Worm (Caenorhabditis elegans) whole organism, late embryonic: Measurements from ENCODE around the gene clec-136.

Experiments used
- C08G9.2 ChIP-seq: sonication (generic microtip); optimal IDR thresholded peaks from 2 replicates; lab custom pipeline; 2016; ENCODE audit warnings: mild to moderate bottlenecking, missing genetic modification characterization, moderate library complexity, missing compliant biosample characterization
- C38D4.7 ChIP-seq: fragments of 200-800 bp; sonication (Bioruptor generic); optimal IDR thresholded peaks from 2 replicates; lab custom pipeline; 2018; ENCODE audit warnings: mild to moderate bottlenecking, missing genetic modification characterization, moderate library complexity, missing compliant biosample characterization
- F13H6.1 ChIP-seq: sonication (generic microtip); optimal IDR thresholded peaks from 2 replicates; lab custom pipeline; 2016; ENCODE audit warnings: missing genetic modification characterization, missing compliant biosample characterization
- K02D7.2 ChIP-seq: sonication (generic microtip); optimal IDR thresholded peaks from 2 replicates; lab custom pipeline; 2017; ENCODE audit warnings: mild to moderate bottlenecking, missing genetic modification characterization, missing compliant biosample characterization
- T23F11.4 ChIP-seq: fragments of 200-800 bp; sonication (Bioruptor generic); optimal IDR thresholded peaks from 2 replicates; lab custom pipeline; 2018; ENCODE audit warnings: mild to moderate bottlenecking, missing genetic modification characterization, missing compliant biosample characterization
- Y22D7AL.16 ChIP-seq: sonication (generic microtip); optimal IDR thresholded peaks from 2 replicates; lab custom pipeline; 2016; ENCODE audit warnings: missing genetic modification characterization, missing compliant biosample characterization
- ama-1 ChIP-seq: fragments of 150-350 bp; optimal IDR thresholded peaks from 2 replicates; lab custom pipeline; 2014
- ceh-14 ChIP-seq: sonication (generic microtip); optimal IDR thresholded peaks from 2 replicates; lab custom pipeline; 2016; ENCODE audit warnings: missing genotype, missing genetic modification characterization, missing compliant biosample characterization
- ceh-19 ChIP-seq: fragments of 200-800 bp; sonication (Bioruptor generic); optimal IDR thresholded peaks from 2 replicates; lab custom pipeline; 2018; ENCODE audit warnings: mild to moderate bottlenecking, missing genetic modification characterization, missing compliant biosample characterization
- ceh-30 ChIP-seq: fragments of 150-350 bp; optimal IDR thresholded peaks from 2 replicates; lab custom pipeline; 2014; ENCODE audit warnings: missing biosample characterization, missing genetic modification characterization
- ceh-31 ChIP-seq: sonication (generic microtip); optimal IDR thresholded peaks from 2 replicates; lab custom pipeline; 2016; ENCODE audit warnings: missing genetic modification characterization, missing compliant biosample characterization
- ceh-45 ChIP-seq: fragments of 200-800 bp; sonication (Bioruptor generic); IDR thresholded peaks from 2 replicates; pipeline ENCODE4 v1.3.6; 2022; ENCODE audit warnings: missing genetic modification reagents, missing genetic modification characterization, missing compliant biosample characterization
- ceh-6 ChIP-seq: fragments of 200-800 bp; sonication (Bioruptor generic); optimal IDR thresholded peaks from 2 replicates; lab custom pipeline; 2018; ENCODE audit warnings: mild to moderate bottlenecking, missing genetic modification characterization, missing compliant biosample characterization
- che-1 ChIP-seq: sonication (generic microtip); optimal IDR thresholded peaks from 2 replicates; lab custom pipeline; 2016; ENCODE audit warnings: mild to moderate bottlenecking, missing genetic modification characterization, missing compliant biosample characterization
- dmd-4 ChIP-seq: sonication (generic microtip); optimal IDR thresholded peaks from 2 replicates; lab custom pipeline; 2016; ENCODE audit warnings: borderline replicate concordance, missing genetic modification characterization, missing compliant biosample characterization
- dve-1 ChIP-seq: sonication (generic microtip); optimal IDR thresholded peaks from 2 replicates; lab custom pipeline; 2017; ENCODE audit warnings: antibody characterized with exemption, mild to moderate bottlenecking, missing genetic modification characterization, missing compliant biosample characterization
- elt-2 ChIP-seq: sonication (generic microtip); optimal IDR thresholded peaks from 2 replicates; lab custom pipeline; 2016; ENCODE audit warnings: missing genetic modification reagents, missing genetic modification characterization, missing compliant biosample characterization
- fax-1 ChIP-seq: sonication (generic microtip); optimal IDR thresholded peaks from 2 replicates; lab custom pipeline; 2016; ENCODE audit warnings: missing genotype, missing genetic modification characterization, missing compliant biosample characterization
- fkh-6 ChIP-seq: sonication (generic microtip); optimal IDR thresholded peaks from 2 replicates; lab custom pipeline; 2016; ENCODE audit warnings: missing genetic modification characterization, missing compliant biosample characterization
- hlh-15 ChIP-seq: sonication (generic microtip); optimal IDR thresholded peaks from 2 replicates; lab custom pipeline; 2016; ENCODE audit warnings: missing genetic modification characterization, missing compliant biosample characterization
- madf-2 ChIP-seq: sonication (generic microtip); optimal IDR thresholded peaks from 2 replicates; lab custom pipeline; 2017; ENCODE audit warnings: missing genetic modification characterization, missing compliant biosample characterization
- mec-3 ChIP-seq: sonication (generic microtip); optimal IDR thresholded peaks from 2 replicates; lab custom pipeline; 2016; ENCODE audit warnings: borderline replicate concordance, missing genetic modification characterization, missing compliant biosample characterization
- nfya-1 ChIP-seq: sonication (generic microtip); optimal IDR thresholded peaks from 2 replicates; lab custom pipeline; 2017; ENCODE audit warnings: missing genetic modification characterization, mild to moderate bottlenecking, missing compliant biosample characterization, antibody characterized with exemption, moderate library complexity
- npax-4 ChIP-seq: sonication (generic microtip); optimal IDR thresholded peaks from 2 replicates; lab custom pipeline; 2016; ENCODE audit warnings: missing genetic modification characterization, missing compliant biosample characterization
- odd-2 ChIP-seq: sonication (generic microtip); optimal IDR thresholded peaks from 2 replicates; lab custom pipeline; 2017; ENCODE audit warnings: antibody characterized with exemption, mild to moderate bottlenecking, missing genetic modification characterization, missing compliant biosample characterization
- pag-3 ChIP-seq: sonication (generic microtip); optimal IDR thresholded peaks from 2 replicates; lab custom pipeline; 2016; ENCODE audit warnings: missing compliant biosample characterization, missing genetic modification characterization, borderline replicate concordance
- pat-9 ChIP-seq: fragments of 200-800 bp; sonication (Bioruptor generic); optimal IDR thresholded peaks from 2 replicates; lab custom pipeline; 2018; ENCODE audit warnings: mild to moderate bottlenecking, missing genetic modification characterization, moderate library complexity, missing compliant biosample characterization
- pha-4 ChIP-seq: fragments of 150-350 bp; optimal IDR thresholded peaks from 2 replicates; lab custom pipeline; 2018; ENCODE audit warnings: missing biosample characterization, missing genetic modification reagents, missing genetic modification characterization
- pqm-1 ChIP-seq: sonication (generic microtip); optimal IDR thresholded peaks from 2 replicates; lab custom pipeline; 2016; ENCODE audit warnings: missing genetic modification characterization, missing compliant biosample characterization
- ref-2 ChIP-seq: sonication (generic microtip); optimal IDR thresholded peaks from 2 replicates; lab custom pipeline; 2016; ENCODE audit warnings: missing genetic modification characterization, missing compliant biosample characterization
- rnt-1 ChIP-seq: sonication (generic microtip); optimal IDR thresholded peaks from 2 replicates; lab custom pipeline; 2016; ENCODE audit warnings: missing genetic modification characterization, missing compliant biosample characterization
- syd-9 ChIP-seq: sonication (generic microtip); optimal IDR thresholded peaks from 2 replicates; lab custom pipeline; 2016; ENCODE audit warnings: mild to moderate bottlenecking, missing genetic modification characterization, moderate library complexity, missing compliant biosample characterization
- tbx-7 ChIP-seq: sonication (generic microtip); optimal IDR thresholded peaks from 2 replicates; lab custom pipeline; 2016; ENCODE audit warnings: missing genotype, missing genetic modification characterization, missing compliant biosample characterization
- unc-3 ChIP-seq, 2 experiments: fragments of 200-800 bp in 1 of 2; sonication (Bioruptor generic) in 1 of 2; sonication (generic microtip) in 1 of 2; conservative IDR thresholded peaks in 1 of 2; optimal IDR thresholded peaks in 1 of 2; 2 replicates each; pipeline versions ENCODE4 v1.3.6 to Lab custom; 2016 to 2022; ENCODE audit warnings: missing compliant biosample characterization in 2 of 2, missing genetic modification characterization in 2 of 2, missing genetic modification reagents in 1 of 2
- unc-42 ChIP-seq: sonication (generic microtip); optimal IDR thresholded peaks from 2 replicates; lab custom pipeline; 2016; ENCODE audit warnings: missing genotype, missing genetic modification characterization, missing compliant biosample characterization
- unc-55 ChIP-seq: sonication (generic microtip); optimal IDR thresholded peaks from 2 replicates; lab custom pipeline; 2017; ENCODE audit warnings: missing biosample characterization, missing genetic modification reagents, missing genetic modification characterization

Gene clec-136

DNA sequence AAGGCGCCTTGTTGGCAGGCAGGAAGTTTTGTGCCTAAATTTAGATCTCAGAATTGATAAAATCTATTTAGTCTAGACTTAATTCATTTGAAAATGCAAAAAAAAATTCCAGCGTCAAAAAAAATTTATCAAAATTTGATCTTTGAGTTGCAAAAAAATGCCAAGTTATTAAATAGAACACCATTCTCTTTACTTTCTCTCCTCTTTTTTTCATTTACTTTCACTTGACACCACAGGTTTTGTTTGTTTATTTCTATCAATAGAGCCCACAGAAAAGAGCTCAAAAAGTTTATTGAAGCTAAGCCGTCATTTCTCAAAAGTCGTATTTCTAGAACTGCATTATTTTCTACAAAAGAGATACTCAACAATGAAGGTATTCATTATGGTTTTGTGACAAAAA is 3.6 kb downstream of the clec-136 start, which contains the start of gene pqn-35:
Gene pqn-35 (plus strand): TSS at position 301 of the 400 bp plus-strand sequence.
- no peak for TF ChIP-seq K02D7.2
- no peak for TF ChIP-seq madf-2 (tag; lab: Kevin White, UChicago)
- TF ChIP-seq ceh-6 (GFP tag; lab: Kevin White, UChicago) = no peak
- TF ChIP-seq fkh-6 (tag; lab: Kevin White, UChicago) = no peak
- no peak for TF ChIP-seq unc-55 (GFP tag; lab: Kevin White, UChicago)
- no peak for TF ChIP-seq ceh-14 (tag; lab: Kevin White, UChicago)
- TF ChIP-seq unc-3 (GFP tag; conservative IDR thresholded peaks at IDR 0.05; lab: Robert Waterston, UW) = no peak
- no peak for TF ChIP-seq unc-3 (tag; optimal IDR thresholded peaks at IDR 0.05; lab: Kevin White, UChicago)
- no peak for TF ChIP-seq pat-9 (tag; lab: Kevin White, UChicago)
- TF ChIP-seq rnt-1 (tag; lab: Kevin White, UChicago) = no peak

ce11 chrII:4608073-4608472 is 8.3 kb downstream of the clec-136 start, which contains the start of gene F35D11.3:
Gene F35D11.3, plus strand, starts transcription at chrII:4608372.
- TF ChIP-seq ceh-19 (GFP tag; lab: Kevin White, UChicago) (no peak), pha-4 (no peak), nfya-1 (tag; lab: Kevin White, UChicago) (no peak), Y22D7AL.16 (tag; lab: Kevin White, UChicago) (no peak), elt-2 (tag; lab: Kevin White, UChicago) (no peak), fax-1 (tag; lab: Kevin White, UChicago) (no peak), mec-3 (tag; lab: Kevin White, UChicago) (no peak), syd-9 (tag; lab: Kevin White, UChicago) (no peak), ceh-45 (GFP tag; lab: Robert Waterston, UW) (no peak), dve-1 (tag; lab: Kevin White, UChicago) (no peak), C08G9.2 (no peak), hlh-15 (tag; lab: Kevin White, UChicago) (no peak), che-1 (tag; lab: Kevin White, UChicago) (no peak)

ce11 chrII:4606687-4607297 is 9.6 kb downstream of the clec-136 start:
- no peak for TF ChIP-seq odd-2 (tag; lab: Kevin White, UChicago)
- peak; percentile 69 for TF ChIP-seq unc-42 (tag; lab: Kevin White, UChicago)
- no peak for TF ChIP-seq ama-1 (lab: Kevin White, UChicago)

- TF ChIP-seq tbx-7 (tag; lab: Kevin White, UChicago) (no peak), ceh-30 (tag; lab: Kevin White, UChicago) (no peak), T23F11.4 (GFP tag; lab: Kevin White, UChicago) (no peak), pag-3 (tag; lab: Kevin White, UChicago) (no peak), ama-1 (lab: Kevin White, UChicago) (no peak), ceh-14 (tag; lab: Kevin White, UChicago) (no peak), odd-2 (tag; lab: Kevin White, UChicago) (no peak), ceh-45 (GFP tag; lab: Robert Waterston, UW) (no peak), npax-4 (no peak), ceh-31 (no peak), ceh-6 (GFP tag; lab: Kevin White, UChicago) (no peak), F13H6.1 (tag; lab: Kevin White, UChicago) (no peak), dmd-4 (no peak), ref-2 (no peak), pat-9 (tag; lab: Kevin White, UChicago) (no peak), C38D4.7 (GFP tag; lab: Kevin White, UChicago) (no peak), pqm-1 (no peak), C08G9.2 (no peak)
These were observed 11.7 kb downstream of the clec-136 start for ce11 chrII:4604680-4605079.
